Worm (Caenorhabditis elegans) whole organism, late embryonic: ENCODE measurements around the gene F46H5.11.

Experiments used
- ceh-48 ChIP-seq: sonication (generic microtip); optimal IDR thresholded peaks from 2 replicates; lab custom pipeline; 2016; ENCODE audit warnings: missing genetic modification characterization, inconsistent platforms, missing compliant biosample characterization
- eyg-1 ChIP-seq: sonication (generic microtip); optimal IDR thresholded peaks from 2 replicates; lab custom pipeline; 2016; ENCODE audit warnings: missing genotype, missing genetic modification characterization, missing compliant biosample characterization
- fkh-6 ChIP-seq: sonication (generic microtip); optimal IDR thresholded peaks from 2 replicates; lab custom pipeline; 2016; ENCODE audit warnings: missing genetic modification characterization, missing compliant biosample characterization
- pha-4 ChIP-seq: fragments of 150-350 bp; optimal IDR thresholded peaks from 2 replicates; lab custom pipeline; 2018; ENCODE audit warnings: missing biosample characterization, missing genetic modification reagents, missing genetic modification characterization

DNA sequence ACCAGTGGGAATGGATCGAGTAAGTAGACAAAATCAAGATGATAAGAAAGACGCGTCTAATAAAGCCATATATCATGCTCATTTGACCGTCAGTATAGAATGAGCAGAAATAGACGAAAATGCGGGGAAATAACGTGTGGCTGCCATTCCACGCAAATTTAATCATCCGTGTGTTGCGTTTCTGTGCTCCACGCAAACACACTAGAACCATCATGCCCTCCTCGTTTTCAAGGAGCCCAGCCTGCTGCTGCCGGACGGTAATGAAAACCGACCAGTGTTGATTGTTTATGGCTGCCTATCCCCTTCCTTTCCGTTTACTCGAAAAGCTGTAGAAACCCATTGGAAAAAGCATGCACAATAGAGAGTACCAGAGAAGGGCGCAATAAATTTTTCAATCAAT is 51.7 kb downstream of the F46H5.11 start:
- TF ChIP-seq fkh-6 (tag; lab: Kevin White, UChicago), result no peak
- TF ChIP-seq pha-4, result no peak
- no peak for TF ChIP-seq ceh-48
- no peak for TF ChIP-seq eyg-1 (tag; lab: Kevin White, UChicago)
